Worm (Caenorhabditis elegans) whole organism, early embryonic: ENCODE results near the gene F23H11.2.
A peak's percentile ranks its signal among the peaks of the same experiment; 100 is the strongest.

Experiments used
- B0310.2 ChIP-seq: sonication (generic microtip); optimal IDR thresholded peaks from 2 replicates; lab custom pipeline; 2016; ENCODE audit warnings: mild to moderate bottlenecking, missing genetic modification characterization, missing compliant biosample characterization
- F13C5.2 ChIP-seq: sonication (generic microtip); optimal IDR thresholded peaks from 2 replicates; lab custom pipeline; 2017; ENCODE audit warnings: mild to moderate bottlenecking, missing genetic modification characterization, inconsistent platforms, missing compliant biosample characterization
- aly-1 ChIP-seq: sonication (generic microtip); optimal IDR thresholded peaks from 2 replicates; lab custom pipeline; 2016; ENCODE audit warnings: missing genetic modification characterization, missing compliant biosample characterization
- ama-1 ChIP-seq: fragments of 150-350 bp; optimal IDR thresholded peaks from 2 replicates; lab custom pipeline; 2014
- ceh-13 ChIP-seq: fragments of 200-800 bp; sonication (Bioruptor generic); optimal IDR thresholded peaks from 2 replicates; lab custom pipeline; 2018; ENCODE audit warnings: mild to moderate bottlenecking, missing genetic modification characterization, missing compliant biosample characterization
- ceh-36 ChIP-seq: sonication (generic microtip); optimal IDR thresholded peaks from 2 replicates; lab custom pipeline; 2016; ENCODE audit warnings: missing genetic modification characterization, inconsistent platforms, missing compliant biosample characterization
- ets-7 ChIP-seq: sonication (generic microtip); optimal IDR thresholded peaks from 2 replicates; lab custom pipeline; 2016; ENCODE audit warnings: missing genotype, missing genetic modification characterization, missing compliant biosample characterization
- flt-1 ChIP-seq: fragments of 200-800 bp; sonication (Bioruptor generic); IDR thresholded peaks from 2 replicates; pipeline ENCODE4 v1.3.6; 2022; ENCODE audit warnings: missing genetic modification characterization, missing compliant biosample characterization
- hmbx-1 ChIP-seq: sonication (generic microtip); optimal IDR thresholded peaks from 2 replicates; lab custom pipeline; 2016; ENCODE audit warnings: mild to moderate bottlenecking, missing genetic modification characterization, missing compliant biosample characterization
- hmg-4 ChIP-seq: fragments of 200-800 bp; sonication (Bioruptor generic); optimal IDR thresholded peaks from 2 replicates; lab custom pipeline; 2018; ENCODE audit warnings: mild to moderate bottlenecking, missing genetic modification characterization, missing compliant biosample characterization
- hnd-1 ChIP-seq: sonication (generic microtip); optimal IDR thresholded peaks from 2 replicates; lab custom pipeline; 2016; ENCODE audit warnings: missing genetic modification characterization, missing compliant biosample characterization
- pes-1 ChIP-seq: fragments of 200-800 bp; sonication (Bioruptor generic); IDR thresholded peaks from 2 replicates; pipeline ENCODE4 v1.3.6; 2022; ENCODE audit warnings: missing genetic modification reagents, missing genetic modification characterization, missing compliant biosample characterization
- scrt-1 ChIP-seq: fragments of 200-800 bp; sonication (Bioruptor generic); IDR thresholded peaks from 2 replicates; pipeline ENCODE4 v1.3.6; 2022; ENCODE audit warnings: missing genetic modification characterization, missing compliant biosample characterization
- sea-1 ChIP-seq: fragments of 200-800 bp; sonication (Bioruptor generic); conservative IDR thresholded peaks from 2 replicates; pipeline ENCODE4 v1.3.6; 2022; ENCODE audit warnings: missing genetic modification characterization, missing compliant biosample characterization
- tbx-11 ChIP-seq: fragments of 200-800 bp; sonication (Bioruptor generic); IDR thresholded peaks from 2 replicates; pipeline ENCODE4 v1.3.6; 2022; ENCODE audit warnings: missing genetic modification characterization, missing compliant biosample characterization
- tbx-37 ChIP-seq: fragments of 200-800 bp; sonication (Bioruptor generic); conservative IDR thresholded peaks from 2 replicates; pipeline ENCODE4 v1.3.6; 2022; ENCODE audit warnings: missing genetic modification reagents, missing genetic modification characterization, missing compliant biosample characterization
- tra-4 ChIP-seq: sonication (generic microtip); optimal IDR thresholded peaks from 2 replicates; lab custom pipeline; 2017; ENCODE audit warnings: missing genetic modification characterization, missing compliant biosample characterization

F23H11.2 gene

ce11 chrIII:881460-881859 is 14.1 kb upstream of the F23H11.2 start:
- no peak for TF ChIP-seq ama-1
- no peak for TF ChIP-seq B0310.2 (tag; lab: Kevin White, UChicago)
- TF ChIP-seq pes-1 (GFP tag; lab: Robert Waterston, UW) = no peak
- no peak for TF ChIP-seq hmbx-1 (tag; lab: Kevin White, UChicago)
- TF ChIP-seq F13C5.2 (tag; lab: Kevin White, UChicago) = no peak
- no peak for TF ChIP-seq ets-7 (tag; lab: Kevin White, UChicago)
- TF ChIP-seq flt-1 = no peak
- TF ChIP-seq scrt-1 (GFP tag; lab: Robert Waterston, UW) = no peak
- TF ChIP-seq sea-1 (GFP tag; lab: Robert Waterston, UW) = no peak
- TF ChIP-seq tra-4 (tag; lab: Kevin White, UChicago) = no peak
- no peak for TF ChIP-seq hmg-4 (GFP tag; lab: Kevin White, UChicago)
- TF ChIP-seq ceh-36 (tag; lab: Kevin White, UChicago) = no peak
- no peak for TF ChIP-seq hnd-1 (tag; lab: Kevin White, UChicago)
- TF ChIP-seq aly-1 = no peak
- no peak for TF ChIP-seq tbx-11 (GFP tag; lab: Robert Waterston, UW)
- TF ChIP-seq ceh-13 = no peak
- no peak for TF ChIP-seq tbx-37 (GFP tag; lab: Robert Waterston, UW)

- TF ChIP-seq pes-1 (GFP tag; lab: Robert Waterston, UW) = no peak
- no peak for TF ChIP-seq ets-7 (tag; lab: Kevin White, UChicago)
- TF ChIP-seq scrt-1 (GFP tag; lab: Robert Waterston, UW) = no peak
- no peak for TF ChIP-seq flt-1
Measured at ce11 chrIII:883595-883994, 12.0 kb upstream of the F23H11.2 start.

- TF ChIP-seq tra-4 (tag; lab: Kevin White, UChicago) (no peak), hmbx-1 (tag; lab: Kevin White, UChicago) (no peak), B0310.2 (tag; lab: Kevin White, UChicago) (no peak), aly-1 (no peak), tbx-11 (GFP tag; lab: Robert Waterston, UW) (no peak), ceh-13 (no peak), pes-1 (GFP tag; lab: Robert Waterston, UW) (no peak), tbx-37 (GFP tag; lab: Robert Waterston, UW) (no peak)
Measured at ce11 chrIII:886726-887125, 8.8 kb upstream of the F23H11.2 start, which contains the start of gene zer-1. zer-1 (minus strand) TSS chrIII:886793.

ce11 chrIII:887874-888299 is 7.7 kb upstream of the F23H11.2 start:
- TF ChIP-seq pes-1 (GFP tag; lab: Robert Waterston, UW) = no peak
- TF ChIP-seq aly-1 = peak; percentile 28
- peak; percentile 26 for TF ChIP-seq hmg-4 (GFP tag; lab: Kevin White, UChicago)
- TF ChIP-seq F13C5.2 (tag; lab: Kevin White, UChicago) = peak; percentile 51
- TF ChIP-seq sea-1 (GFP tag; lab: Robert Waterston, UW) = no peak
- TF ChIP-seq flt-1 = 0 out of 2 replicates have a peak, but pooled peaks have one; percentile 25

ce11 chrIII:888983-889549 is 6.5 kb upstream of the F23H11.2 start:
- TF ChIP-seq flt-1 (no peak), tbx-11 (GFP tag; lab: Robert Waterston, UW) (no peak), ceh-36 (tag; lab: Kevin White, UChicago) (no peak), scrt-1 (GFP tag; lab: Robert Waterston, UW) (no peak), F13C5.2 (tag; lab: Kevin White, UChicago) (no peak), ets-7 (tag; lab: Kevin White, UChicago) (no peak)

ce11 chrIII:891014-891413 is 4.5 kb upstream of the F23H11.2 start, which contains the start of gene T24C4.10:
T24C4.10 (minus strand) TSS chrIII:891243.
- TF ChIP-seq hmg-4 (GFP tag; lab: Kevin White, UChicago) (no peak), hmbx-1 (tag; lab: Kevin White, UChicago) (no peak)

ce11 chrIII:896904-897303 is 1.4 kb downstream of the F23H11.2 start:
- TF ChIP-seq tbx-11 (GFP tag; lab: Robert Waterston, UW) (no peak), ceh-36 (tag; lab: Kevin White, UChicago) (no peak), hmbx-1 (tag; lab: Kevin White, UChicago) (no peak), ceh-13 (no peak), aly-1 (no peak), flt-1 (no peak), tra-4 (tag; lab: Kevin White, UChicago) (no peak), hmg-4 (GFP tag; lab: Kevin White, UChicago) (no peak), F13C5.2 (tag; lab: Kevin White, UChicago) (no peak), scrt-1 (GFP tag; lab: Robert Waterston, UW) (no peak), tbx-37 (GFP tag; lab: Robert Waterston, UW) (no peak), pes-1 (GFP tag; lab: Robert Waterston, UW) (no peak)

ce11 chrIII:900134-900533 is 4.6 kb downstream of the F23H11.2 start:
- TF ChIP-seq pes-1 (GFP tag; lab: Robert Waterston, UW) (no peak), scrt-1 (GFP tag; lab: Robert Waterston, UW) (no peak), tbx-37 (GFP tag; lab: Robert Waterston, UW) (no peak), ceh-13 (no peak), tra-4 (tag; lab: Kevin White, UChicago) (no peak), F13C5.2 (tag; lab: Kevin White, UChicago) (no peak), hnd-1 (tag; lab: Kevin White, UChicago) (no peak), ama-1 (no peak), tbx-11 (GFP tag; lab: Robert Waterston, UW) (no peak), hmg-4 (GFP tag; lab: Kevin White, UChicago) (no peak), aly-1 (no peak), B0310.2 (tag; lab: Kevin White, UChicago) (no peak), flt-1 (no peak), hmbx-1 (tag; lab: Kevin White, UChicago) (no peak), ets-7 (tag; lab: Kevin White, UChicago) (no peak), ceh-36 (tag; lab: Kevin White, UChicago) (no peak), sea-1 (GFP tag; lab: Robert Waterston, UW) (no peak)
